Worm (Caenorhabditis elegans): ENCODE results near the gene F57C12.2.

F57C12.2 gene

DNA sequence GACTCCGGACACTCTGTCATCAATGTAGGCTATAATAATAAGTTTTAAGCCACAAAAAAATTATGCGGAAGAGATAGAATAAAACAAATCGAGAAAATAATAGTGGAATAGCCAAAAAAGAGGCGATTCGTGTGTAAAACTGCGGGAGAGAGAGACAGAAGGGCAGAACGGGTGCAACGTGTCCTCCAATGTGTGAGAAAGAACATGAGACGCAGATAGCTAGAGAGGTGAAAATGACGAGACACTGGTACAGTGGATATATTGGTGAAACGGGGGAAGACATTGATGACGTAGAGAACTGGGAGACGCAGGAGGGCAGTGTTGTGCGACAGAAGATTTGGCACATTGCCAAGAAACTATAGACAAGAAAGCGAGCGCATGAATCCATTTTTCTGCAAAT, 15.5 kb downstream of the F57C12.2 start, which contains the start of gene F28C10.3 (continued):
- TF ChIP-seq ZK546.5 (tag; optimal IDR thresholded peaks at IDR 0.05) (no peak), nhr-25 (tag; optimal IDR thresholded peaks at IDR 0.05; ENCODE audit: borderline replicate concordance, insufficient read depth) (peak; percentile 85), daf-16 (GFP tag; optimal IDR thresholded peaks at IDR 0.05) (peak in 1 of 2 experiments; percentile 27), daf-16 (tag; optimal IDR thresholded peaks at IDR 0.05) (no peak), nhr-28 (tag; optimal IDR thresholded peaks at IDR 0.05) (peak; percentile 88), mdt-29 (GFP tag; IDR thresholded peaks at IDR 0.05) (no peak), ceh-20 (GFP tag; IDR thresholded peaks at IDR 0.05) (peak; percentile 71; the same call in 1 of the 2 replicates)

- TF ChIP-seq aha-1 (tag), result peak; percentile 9
- no peak for TF ChIP-seq ztf-11 (tag; optimal IDR thresholded peaks at IDR 0.05)
Observed at ce11 chrX:530909-531308, 20.3 kb downstream of the F57C12.2 start, which contains the start of gene B0310.6. B0310.6 (minus strand) TSS chrX:531009.

DNA sequence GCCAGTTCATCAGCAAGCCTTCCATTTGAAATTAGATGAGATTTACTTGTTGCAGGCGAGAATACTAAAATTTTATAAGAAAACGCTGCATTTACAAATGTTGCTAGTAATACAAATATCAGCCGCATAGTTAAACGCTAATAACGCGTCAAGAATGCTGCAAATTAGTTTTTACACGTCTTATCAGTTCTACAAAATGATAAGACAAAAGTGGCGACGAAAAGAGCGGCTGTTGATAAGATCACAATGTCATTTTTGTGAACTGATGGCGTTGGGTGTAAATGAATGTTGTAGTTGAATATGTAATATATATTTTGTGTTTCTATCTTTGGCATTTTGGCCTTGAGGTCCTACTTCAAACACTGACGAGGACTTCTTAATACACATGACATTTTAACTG, 21.2 kb downstream of the F57C12.2 start, which contains the start of gene ugt-46:
Gene ugt-46, minus strand, starts transcription at position 279 of the 400 bp plus-strand sequence.
- TF ChIP-seq nhr-28 (tag; optimal IDR thresholded peaks at IDR 0.05), result peak; percentile 95
- TF ChIP-seq daf-16 (GFP tag; optimal IDR thresholded peaks at IDR 0.05), result no peak
- peak; percentile 83 for TF ChIP-seq daf-16 (tag; optimal IDR thresholded peaks at IDR 0.05)
- TF ChIP-seq pqm-1 (tag; optimal IDR thresholded peaks at IDR 0.05), result peak; percentile 95
- TF ChIP-seq arid-1 (GFP tag; conservative IDR thresholded peaks at IDR 0.05), result no peak
- peak; percentile 26 for TF ChIP-seq hlh-30 (tag; optimal IDR thresholded peaks at IDR 0.05; ENCODE audit: insufficient read depth)
- peak; percentile 52 for TF ChIP-seq hlh-11 (tag; optimal IDR thresholded peaks at IDR 0.05)
- no peak for TF ChIP-seq nhr-10 (tag; optimal IDR thresholded peaks at IDR 0.05)
- TF ChIP-seq hmg-1.1 (GFP tag; IDR thresholded peaks at IDR 0.05), result 0 out of 2 replicates have a peak, but pooled peaks have one; percentile 20
- TF ChIP-seq lir-3 (tag; optimal IDR thresholded peaks at IDR 0.05), result no peak
- TF ChIP-seq dmd-6 (GFP tag; IDR thresholded peaks at IDR 0.05), result peak; percentile 49; the same call in 1 of the 2 replicates

ce11 chrX:529386-529785, 21.8 kb downstream of the F57C12.2 start:
- TF ChIP-seq unc-62 (GFP tag; optimal IDR thresholded peaks at IDR 0.05 in 1 of 2) (peak in 1 of 2 experiments; percentile 96), unc-62 (tag; optimal IDR thresholded peaks at IDR 0.05) (no peak), Y48G9A.11 (GFP tag; IDR thresholded peaks at IDR 0.05) (no peak)

ce11 chrX:528761-529160, 22.4 kb downstream of the F57C12.2 start:
- peak; percentile 62; the same call in 1 of the 2 replicates for TF ChIP-seq set-16 (GFP tag; IDR thresholded peaks at IDR 0.05)
- TF ChIP-seq F49E8.2 (tag; optimal IDR thresholded peaks at IDR 0.05; ENCODE audit: borderline replicate concordance), result no peak

DNA sequence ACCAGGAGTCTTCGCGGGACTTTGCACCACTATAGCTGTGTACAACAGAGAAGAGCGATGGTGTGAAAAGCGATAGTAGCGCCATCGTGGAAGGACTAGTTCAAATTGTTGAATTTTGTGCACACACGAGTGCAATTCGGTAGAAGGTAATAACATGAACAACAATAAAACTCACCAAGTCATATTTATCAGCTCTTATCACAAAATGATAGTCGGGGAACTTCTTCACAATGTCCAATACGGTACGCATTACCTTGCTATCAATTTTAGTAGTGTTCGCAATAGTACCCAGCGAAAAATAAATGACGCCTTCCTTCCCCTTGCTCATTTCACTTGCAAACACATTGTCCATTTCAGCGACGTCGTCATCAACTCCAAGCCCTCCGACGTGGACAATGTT, 23.5 kb downstream of the F57C12.2 start:
- TF ChIP-seq pqm-1 (tag; optimal IDR thresholded peaks at IDR 0.05) (peak; percentile 51), daf-16 (GFP tag; optimal IDR thresholded peaks at IDR 0.05) (no peak), daf-16 (tag; optimal IDR thresholded peaks at IDR 0.05) (peak; percentile 30), nhr-28 (tag; optimal IDR thresholded peaks at IDR 0.05) (peak; percentile 49), aha-1 (tag) (peak; percentile 63), ceh-20 (GFP tag; IDR thresholded peaks at IDR 0.05) (no peak), nhr-42 (GFP tag; IDR thresholded peaks at IDR 0.05) (no peak), mes-2 (tag; optimal IDR thresholded peaks at IDR 0.05; ENCODE audit: poor library complexity, severe bottlenecking) (no peak), madf-5 (GFP tag; IDR thresholded peaks at IDR 0.05) (no peak), dmd-6 (GFP tag; IDR thresholded peaks at IDR 0.05) (no peak), ces-1 (GFP tag; optimal IDR thresholded peaks at IDR 0.05) (no peak), rbr-2 (tag; optimal IDR thresholded peaks at IDR 0.05) (no peak), php-3 (GFP tag; IDR thresholded peaks at IDR 0.05) (peak; percentile 70), nhr-111 (GFP tag; optimal IDR thresholded peaks at IDR 0.05) (no peak)
